Worm (Caenorhabditis elegans) whole organism, young adult: ENCODE measurements around the gene mfsd-11.

Source experiments
- D2030.7 ChIP-seq: fragments of 200-800 bp; sonication (Bioruptor generic); IDR thresholded peaks from 2 replicates; pipeline ENCODE4 v1.3.6; 2022; ENCODE audit warnings: missing genetic modification reagents, missing genetic modification characterization, missing compliant biosample characterization
- F37B4.10 ChIP-seq: fragments of 200-800 bp; sonication (Bioruptor generic); IDR thresholded peaks from 2 replicates; pipeline ENCODE4 v1.3.6; 2022; ENCODE audit warnings: missing genetic modification characterization, missing compliant biosample characterization
- F49E8.2 ChIP-seq: sonication (generic microtip); optimal IDR thresholded peaks from 3 replicates; lab custom pipeline; 2017; ENCODE audit warnings: missing genetic modification characterization, mild to moderate bottlenecking, missing compliant biosample characterization, antibody characterized with exemption, moderate library complexity; ENCODE audit not compliant: insufficient read depth
- K11D2.4 ChIP-seq: fragments of 200-800 bp; sonication (Bioruptor generic); IDR thresholded peaks from 2 replicates; pipeline ENCODE4 v1.3.6; 2022; ENCODE audit warnings: missing genetic modification reagents, missing genetic modification characterization, missing compliant biosample characterization
- Y56A3A.18 ChIP-seq: fragments of 200-800 bp; sonication (Bioruptor generic); IDR thresholded peaks from 2 replicates; pipeline ENCODE4 v1.3.6; 2022; ENCODE audit warnings: missing genetic modification reagents, missing genetic modification characterization, missing compliant biosample characterization
- Y79H2A.3 ChIP-seq: fragments of 200-800 bp; sonication (Bioruptor generic); conservative IDR thresholded peaks from 2 replicates; pipeline ENCODE4 v1.3.6; 2022; ENCODE audit warnings: missing genetic modification reagents, missing genetic modification characterization, missing compliant biosample characterization
- ZK185.1 ChIP-seq: sonication (generic microtip); optimal IDR thresholded peaks from 2 replicates; lab custom pipeline; 2016; ENCODE audit warnings: mild to moderate bottlenecking, missing genetic modification characterization, missing compliant biosample characterization; ENCODE audit not compliant: poor library complexity, severe bottlenecking
- akir-1 ChIP-seq: fragments of 200-800 bp; sonication (Bioruptor generic); optimal IDR thresholded peaks from 2 replicates; lab custom pipeline; 2018; ENCODE audit warnings: mild to moderate bottlenecking, missing genetic modification characterization, moderate library complexity, missing compliant biosample characterization
- ama-1 ChIP-seq, 3 experiments: fragments of 150-350 bp in 1 of 3; sonication (generic microtip) in 2 of 3; optimal IDR thresholded peaks; 2 replicates each; lab custom pipeline; 2014 to 2018; ENCODE audit warnings: missing biosample characterization in 2 of 3, missing genetic modification characterization in 2 of 3, missing genetic modification reagents in 2 of 3
- aptf-2 ChIP-seq: fragments of 200-800 bp; sonication (Bioruptor generic); conservative IDR thresholded peaks from 2 replicates; pipeline ENCODE4 v1.3.6; 2022; ENCODE audit warnings: missing genetic modification reagents, missing genetic modification characterization, missing compliant biosample characterization
- atf-7 ChIP-seq: sonication (generic microtip); optimal IDR thresholded peaks from 2 replicates; lab custom pipeline; 2017; ENCODE audit warnings: mild to moderate bottlenecking, missing genetic modification characterization, missing compliant biosample characterization
- athp-1 ChIP-seq: sonication (generic microtip); optimal IDR thresholded peaks from 2 replicates; lab custom pipeline; 2017; ENCODE audit warnings: mild to moderate bottlenecking, missing genetic modification characterization, missing compliant biosample characterization
- bed-1 ChIP-seq: fragments of 200-800 bp; sonication (Bioruptor generic); IDR thresholded peaks from 2 replicates; pipeline ENCODE4 v1.3.6; 2022; ENCODE audit warnings: missing genetic modification reagents, missing genetic modification characterization, missing compliant biosample characterization
- cebp-1 ChIP-seq, 2 experiments: fragments of 200-800 bp in 1 of 2; sonication (Bioruptor generic) in 1 of 2; sonication (generic microtip) in 1 of 2; IDR thresholded peaks in 1 of 2; optimal IDR thresholded peaks in 1 of 2; 2 replicates each; pipeline versions ENCODE4 v1.3.6 to Lab custom; 2017 to 2022; ENCODE audit warnings: missing compliant biosample characterization in 2 of 2, missing genetic modification characterization in 2 of 2, mild to moderate bottlenecking in 1 of 2, missing genetic modification reagents in 1 of 2, moderate library complexity in 1 of 2
- cebp-2 ChIP-seq: fragments of 200-800 bp; sonication (Bioruptor generic); IDR thresholded peaks from 2 replicates; pipeline ENCODE4 v1.3.6; 2022; ENCODE audit warnings: missing genetic modification characterization, missing compliant biosample characterization
- ceh-79 ChIP-seq: sonication (generic microtip); optimal IDR thresholded peaks from 2 replicates; lab custom pipeline; 2017; ENCODE audit warnings: mild to moderate bottlenecking, missing genetic modification characterization, missing compliant biosample characterization
- egl-18 ChIP-seq: fragments of 200-800 bp; sonication (Bioruptor generic); IDR thresholded peaks from 2 replicates; pipeline ENCODE4 v1.3.6; 2022; ENCODE audit warnings: missing genetic modification reagents, missing genetic modification characterization, missing compliant biosample characterization
- egl-44 ChIP-seq: fragments of 200-800 bp; sonication (Bioruptor generic); IDR thresholded peaks from 2 replicates; pipeline ENCODE4 v1.3.6; 2022; ENCODE audit warnings: missing genetic modification reagents, missing genetic modification characterization, missing compliant biosample characterization
- fkh-3 ChIP-seq: sonication (generic microtip); optimal IDR thresholded peaks from 2 replicates; lab custom pipeline; 2016; ENCODE audit warnings: mild to moderate bottlenecking, missing genetic modification characterization, missing compliant biosample characterization
- hmg-20 ChIP-seq: fragments of 200-800 bp; sonication (Bioruptor generic); IDR thresholded peaks from 2 replicates; pipeline ENCODE4 v1.3.6; 2022; ENCODE audit warnings: missing genetic modification reagents, missing genetic modification characterization, missing compliant biosample characterization
- hrde-1 ChIP-seq: sonication (generic microtip); optimal IDR thresholded peaks from 2 replicates; lab custom pipeline; 2016; ENCODE audit warnings: missing genetic modification characterization, mild to moderate bottlenecking, missing compliant biosample characterization, moderate library complexity, missing genotype, missing genetic modification reagents, borderline replicate concordance
- hsf-1 ChIP-seq: fragments of 200-800 bp; sonication (Bioruptor generic); IDR thresholded peaks from 2 replicates; pipeline ENCODE4 v1.3.6; 2022; ENCODE audit warnings: missing genetic modification reagents, missing genetic modification characterization, missing compliant biosample characterization
- lin-26 ChIP-seq: fragments of 200-800 bp; sonication (Bioruptor generic); IDR thresholded peaks from 2 replicates; pipeline ENCODE4 v1.3.6; 2022; ENCODE audit warnings: missing genetic modification reagents, missing genetic modification characterization, missing compliant biosample characterization
- lin-35 ChIP-seq, 3 experiments: fragments of 150-350 bp in 2 of 3; sonication (generic microtip) in 1 of 3; optimal IDR thresholded peaks; 2 replicates each; lab custom pipeline; 2014 to 2018; ENCODE audit warnings: missing biosample characterization in 3 of 3, missing genetic modification characterization in 3 of 3, missing genetic modification reagents in 3 of 3
- lin-40 ChIP-seq: sonication (generic microtip); optimal IDR thresholded peaks from 2 replicates; lab custom pipeline; 2016; ENCODE audit warnings: missing genetic modification characterization, mild to moderate bottlenecking, missing compliant biosample characterization, missing genotype, missing genetic modification reagents
- lir-1 ChIP-seq: fragments of 200-800 bp; sonication (Bioruptor generic); conservative IDR thresholded peaks from 2 replicates; pipeline ENCODE4 v1.3.6; 2022; ENCODE audit warnings: missing genetic modification reagents, missing genetic modification characterization, missing compliant biosample characterization
- lsy-27 ChIP-seq: sonication (generic microtip); optimal IDR thresholded peaks from 2 replicates; lab custom pipeline; 2017; ENCODE audit warnings: missing genetic modification characterization, mild to moderate bottlenecking, missing compliant biosample characterization, antibody characterized with exemption, missing genotype, borderline replicate concordance; ENCODE audit not compliant: insufficient read depth
- madf-3 ChIP-seq: fragments of 200-800 bp; sonication (Bioruptor generic); IDR thresholded peaks from 2 replicates; pipeline ENCODE4 v1.3.6; 2022; ENCODE audit warnings: missing genetic modification reagents, missing genetic modification characterization, missing compliant biosample characterization
- madf-6 ChIP-seq: fragments of 200-800 bp; sonication (Bioruptor generic); IDR thresholded peaks from 2 replicates; pipeline ENCODE4 v1.3.6; 2022; ENCODE audit warnings: missing genetic modification reagents, missing genetic modification characterization, missing compliant biosample characterization
- madf-8 ChIP-seq: fragments of 200-800 bp; sonication (Bioruptor generic); conservative IDR thresholded peaks from 2 replicates; pipeline ENCODE4 v1.3.6; 2022; ENCODE audit warnings: missing genetic modification reagents, missing genetic modification characterization, missing compliant biosample characterization
- mcd-1 ChIP-seq: fragments of 200-800 bp; sonication (Bioruptor generic); IDR thresholded peaks from 2 replicates; pipeline ENCODE4 v1.3.6; 2022; ENCODE audit warnings: missing genetic modification reagents, missing genetic modification characterization, missing compliant biosample characterization
- mxl-1 ChIP-seq: sonication (generic microtip); optimal IDR thresholded peaks from 2 replicates; lab custom pipeline; 2016; ENCODE audit warnings: missing genetic modification characterization, missing compliant biosample characterization
- nfyb-1 ChIP-seq: fragments of 200-800 bp; sonication (Bioruptor generic); IDR thresholded peaks from 2 replicates; pipeline ENCODE4 v1.3.6; 2022; ENCODE audit warnings: missing genetic modification reagents, missing genetic modification characterization, missing compliant biosample characterization
- nhr-27 ChIP-seq: fragments of 200-800 bp; sonication (Bioruptor generic); optimal IDR thresholded peaks from 2 replicates; lab custom pipeline; 2018; ENCODE audit warnings: mild to moderate bottlenecking, missing genetic modification characterization, moderate library complexity, missing compliant biosample characterization
- rec-8 ChIP-seq, 2 experiments: sonication (generic microtip); optimal IDR thresholded peaks; 2 replicates each; lab custom pipeline; 2016; ENCODE audit warnings: mild to moderate bottlenecking in 2 of 2, missing genetic modification characterization in 2 of 2, missing genetic modification reagents in 2 of 2, missing genotype in 2 of 2, missing biosample characterization in 1 of 2, missing compliant biosample characterization in 1 of 2, moderate library complexity in 1 of 2
- snpc-1.3 ChIP-seq: sonication (generic microtip); optimal IDR thresholded peaks from 2 replicates; lab custom pipeline; 2017; ENCODE audit warnings: missing genetic modification characterization, mild to moderate bottlenecking, missing compliant biosample characterization, antibody characterized with exemption, moderate library complexity, missing genotype, missing genetic modification reagents; ENCODE audit not compliant: insufficient read depth
- snpc-3.4 ChIP-seq: sonication (generic microtip); optimal IDR thresholded peaks from 2 replicates; lab custom pipeline; 2017; ENCODE audit warnings: missing genetic modification characterization, mild to moderate bottlenecking, missing compliant biosample characterization, antibody characterized with exemption, moderate library complexity, missing genotype, missing genetic modification reagents
- unc-62 ChIP-seq: fragments of 150-350 bp; optimal IDR thresholded peaks from 2 replicates; lab custom pipeline; 2014; ENCODE audit warnings: missing biosample characterization, missing genetic modification reagents, missing genetic modification characterization
- ztf-18 ChIP-seq: sonication (generic microtip); optimal IDR thresholded peaks from 2 replicates; lab custom pipeline; 2016; ENCODE audit warnings: missing genotype, mild to moderate bottlenecking, missing genetic modification characterization, missing compliant biosample characterization
- ztf-28 ChIP-seq: fragments of 200-800 bp; sonication (Bioruptor generic); IDR thresholded peaks from 2 replicates; pipeline ENCODE4 v1.3.6; 2022; ENCODE audit warnings: missing genetic modification reagents, missing genetic modification characterization, missing compliant biosample characterization

mfsd-11 gene

DNA sequence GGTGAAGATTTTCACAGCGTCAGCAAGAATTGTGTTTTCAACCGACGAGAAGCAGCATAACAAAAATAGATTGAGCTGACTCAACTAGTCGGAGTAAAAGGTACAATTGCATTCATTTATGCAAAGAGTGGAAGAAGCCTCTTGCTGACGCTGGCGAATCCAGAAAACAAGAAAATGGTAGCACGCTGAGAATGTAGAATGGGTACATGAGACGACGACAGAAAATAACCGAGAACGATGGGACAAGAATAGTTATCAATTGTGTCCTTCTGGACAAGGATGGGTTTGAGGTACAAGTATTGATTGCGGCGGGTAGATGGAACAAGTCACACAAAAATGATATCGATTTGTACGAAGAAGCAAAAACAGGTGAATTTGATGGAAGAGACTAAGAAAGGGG lies 15.5 kb upstream of the mfsd-11 start (continued):
- no peak for TF ChIP-seq nhr-27 (tag; lab: Kevin White, UChicago)
- TF ChIP-seq lin-26 (GFP tag; lab: Robert Waterston, UW): no peak
- TF ChIP-seq F37B4.10 (GFP tag; lab: Robert Waterston, UW): no peak
- no peak for TF ChIP-seq mcd-1 (GFP tag; lab: Robert Waterston, UW)
- TF ChIP-seq atf-7 (tag; lab: Kevin White, UChicago): no peak
- TF ChIP-seq ceh-79 (tag; lab: Kevin White, UChicago): no peak
- no peak for TF ChIP-seq ztf-18 (tag; lab: Kevin White, UChicago)
- no peak for TF ChIP-seq K11D2.4 (GFP tag; lab: Robert Waterston, UW)
- TF ChIP-seq hmg-20: no peak
- no peak for TF ChIP-seq F49E8.2
- no peak for TF ChIP-seq D2030.7
- no peak for TF ChIP-seq lsy-27 (tag; lab: Kevin White, UChicago)
- no peak for TF ChIP-seq madf-8
- TF ChIP-seq lin-40: no peak
- TF ChIP-seq egl-44 (GFP tag; lab: Robert Waterston, UW): no peak
- TF ChIP-seq akir-1 (GFP tag; lab: Kevin White, UChicago): no peak
- TF ChIP-seq fkh-3 (tag; lab: Kevin White, UChicago): no peak
- no peak for TF ChIP-seq ama-1 (optimal IDR thresholded peaks at IDR 0.05; lab: Kevin White, UChicago)
- TF ChIP-seq ama-1 (GFP tag; optimal IDR thresholded peaks at IDR 0.05; lab: Kevin White, UChicago): no peak
- TF ChIP-seq cebp-1 (GFP tag; IDR thresholded peaks at IDR 0.05; lab: Robert Waterston, UW): no peak
- TF ChIP-seq cebp-1 (tag; optimal IDR thresholded peaks at IDR 0.05; lab: Kevin White, UChicago): no peak
- no peak for TF ChIP-seq athp-1 (tag; lab: Kevin White, UChicago)
- peak; percentile 53; the same call in 1 of the 2 replicates for TF ChIP-seq egl-18 (GFP tag; lab: Robert Waterston, UW)
- TF ChIP-seq hsf-1 (GFP tag; lab: Robert Waterston, UW): no peak

DNA sequence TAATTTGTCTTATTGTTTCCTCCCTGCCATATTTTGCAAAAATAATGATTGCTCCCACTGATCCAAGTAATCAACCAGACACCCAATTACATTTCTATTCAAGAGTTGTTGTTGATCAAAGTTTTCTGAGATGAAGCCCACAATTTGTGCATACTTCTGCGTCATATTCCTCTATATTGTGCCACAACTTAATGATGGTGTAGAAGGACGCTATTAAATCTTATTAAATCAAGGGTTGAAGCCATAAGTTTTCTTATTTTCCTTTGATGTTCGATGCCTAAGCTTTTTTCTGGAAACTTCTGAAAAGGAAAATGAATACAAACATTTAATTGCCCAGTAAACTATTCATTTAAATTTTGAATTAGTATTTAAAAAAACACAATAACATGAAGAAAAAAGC lies 14.9 kb upstream of the mfsd-11 start:
- TF ChIP-seq mxl-1 (no peak), lin-35 (GFP tag; optimal IDR thresholded peaks at IDR 0.05; lab: Kevin White, UChicago) (peak in 1 of 3 experiments; percentile 32), snpc-3.4 (tag; lab: Kevin White, UChicago) (no peak), madf-3 (GFP tag; lab: Robert Waterston, UW) (0 out of 2 replicates have a peak, but pooled peaks have one; percentile 17)

DNA sequence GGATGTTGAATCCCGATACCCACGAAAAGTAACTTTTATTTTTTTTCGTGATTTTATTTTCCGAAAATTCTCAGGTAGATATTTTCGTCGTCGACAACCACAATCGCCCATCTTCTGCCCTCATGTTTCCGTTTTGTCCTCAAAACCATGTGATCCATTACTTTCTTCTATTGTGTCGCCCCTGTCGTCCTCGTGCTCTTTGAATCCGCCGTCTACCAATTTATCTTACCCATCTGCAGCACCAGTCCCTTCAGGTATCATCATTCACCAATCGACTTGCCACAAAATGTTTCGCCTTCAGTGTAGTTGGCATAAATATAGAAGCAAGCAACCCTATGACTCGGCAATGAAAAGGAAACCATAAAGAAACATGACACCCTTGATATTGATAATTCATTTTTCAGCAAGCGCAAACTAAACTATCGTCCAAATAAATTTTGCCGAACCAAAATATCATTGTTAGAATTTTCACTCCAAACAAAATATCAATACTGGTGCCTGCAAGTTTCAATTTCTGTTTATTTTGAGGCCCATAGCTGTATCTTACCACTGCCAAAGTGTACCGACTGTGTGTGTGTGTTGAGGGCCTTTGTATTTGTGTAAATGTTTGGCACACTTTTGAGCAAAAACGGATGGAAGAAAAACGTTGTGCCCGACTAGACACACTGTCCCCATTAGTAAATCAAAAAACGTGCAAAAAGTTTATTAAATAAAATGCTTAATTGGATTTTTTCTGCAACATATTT lies 13.9 kb upstream of the mfsd-11 start:
- TF ChIP-seq ZK185.1 (tag; lab: Kevin White, UChicago): no peak
- no peak for TF ChIP-seq nfyb-1 (GFP tag; lab: Robert Waterston, UW)
- no peak for TF ChIP-seq madf-6

DNA sequence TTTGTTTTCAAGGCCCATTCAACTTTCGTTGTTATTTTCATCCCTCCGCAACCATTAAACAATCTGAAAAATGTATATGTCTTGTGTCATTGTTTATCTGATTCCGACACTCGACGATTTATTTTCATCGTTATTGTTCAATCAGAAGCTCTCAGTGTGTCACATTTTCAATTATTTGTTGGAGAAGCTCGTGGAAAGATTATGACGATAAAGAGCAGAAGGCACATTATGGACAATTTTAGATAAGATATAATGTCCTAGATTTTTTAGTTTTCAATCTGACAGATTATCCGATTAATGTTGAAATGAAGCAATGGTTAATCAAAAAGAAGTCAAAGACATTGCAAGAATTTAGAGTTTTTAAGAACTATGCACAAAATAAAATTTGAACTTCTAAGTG lies 11.0 kb upstream of the mfsd-11 start:
- TF ChIP-seq Y56A3A.18 (GFP tag; lab: Robert Waterston, UW): no peak
- TF ChIP-seq ZK185.1 (tag; lab: Kevin White, UChicago): no peak
- no peak for TF ChIP-seq snpc-3.4 (tag; lab: Kevin White, UChicago)
- TF ChIP-seq rec-8 (tag; optimal IDR thresholded peaks at IDR 0.05; lab: Kevin White, UChicago): no peak
- TF ChIP-seq snpc-1.3 (tag; lab: Kevin White, UChicago): no peak
- TF ChIP-seq bed-1 (GFP tag; lab: Robert Waterston, UW): no peak
- TF ChIP-seq cebp-2: no peak
- TF ChIP-seq hrde-1 (tag; lab: Kevin White, UChicago): no peak
- no peak for TF ChIP-seq ztf-28 (GFP tag; lab: Robert Waterston, UW)
- TF ChIP-seq lir-1 (GFP tag; lab: Robert Waterston, UW): no peak
- TF ChIP-seq unc-62 (GFP tag; lab: Kevin White, UChicago): no peak
- no peak for TF ChIP-seq Y79H2A.3 (GFP tag; lab: Robert Waterston, UW)
- no peak for TF ChIP-seq F37B4.10 (GFP tag; lab: Robert Waterston, UW)
- TF ChIP-seq aptf-2 (GFP tag; lab: Robert Waterston, UW): no peak
- no peak for TF ChIP-seq hmg-20
